Fruit fly (Drosophila melanogaster): ENCODE data around the gene CG12702.

Gene CG12702

DNA sequence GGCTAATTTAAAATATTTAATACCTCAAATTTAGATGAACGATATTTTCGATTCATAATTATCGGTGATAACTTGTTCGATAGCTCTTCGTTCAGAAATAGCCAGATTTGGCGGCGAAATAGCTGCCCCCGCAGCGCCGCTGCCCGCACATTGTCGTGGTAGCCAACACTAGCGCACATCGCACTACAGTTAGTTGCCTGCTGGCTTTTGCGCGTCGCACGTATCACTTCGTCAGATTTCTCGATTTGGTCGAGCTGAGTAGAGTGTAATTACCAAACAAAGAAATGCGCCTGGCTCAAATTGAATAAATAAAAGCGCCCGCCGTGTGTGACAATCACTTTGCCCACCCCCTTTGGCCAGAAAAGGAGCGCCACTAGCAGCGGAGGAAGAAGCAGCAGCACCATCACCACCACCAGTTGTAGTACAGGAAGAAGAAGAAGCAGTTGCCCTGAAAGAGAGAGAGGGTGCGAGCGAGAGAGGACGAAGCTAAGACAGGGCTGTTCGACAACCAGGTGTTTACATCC lies 14.0 kb downstream of the CG12702 start, which contains the start of gene Abcd3 (continued):
- no peak for TF ChIP-seq Hr39 (GFP tag; optimal IDR thresholded peaks at IDR 0.05)

DNA sequence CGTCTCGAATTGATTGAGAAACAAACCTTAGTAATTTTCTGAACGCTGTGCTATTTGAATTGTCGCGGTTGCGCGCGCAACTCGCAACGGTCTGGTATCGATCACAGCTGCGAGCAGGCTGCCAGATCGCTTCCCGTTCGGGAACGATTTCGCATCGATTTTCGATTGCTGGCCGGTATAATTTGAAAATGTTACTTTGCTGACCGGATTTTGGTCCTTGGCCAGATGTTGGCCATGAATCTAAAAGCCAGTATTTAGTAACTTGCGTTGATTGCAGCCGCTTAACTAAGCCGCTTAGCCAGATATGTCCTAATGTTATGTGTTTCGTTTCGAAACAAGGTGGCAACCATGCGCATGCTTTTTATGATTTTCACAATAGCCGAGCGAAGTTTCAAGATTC lies 16.1 kb downstream of the CG12702 start:
- TF ChIP-seq CG15336 (GFP tag; IDR thresholded peaks at IDR 0.05) (no peak), Sox14 (GFP tag; optimal IDR thresholded peaks at IDR 0.05) (peak; percentile 3), CG11294 (GFP tag; IDR thresholded peaks at IDR 0.05) (no peak), CG3032 (tag; optimal IDR thresholded peaks at IDR 0.05) (no peak), Sox15 (GFP tag; optimal IDR thresholded peaks at IDR 0.05) (no peak), achi (GFP tag; optimal IDR thresholded peaks at IDR 0.05) (peak; percentile 8), CG1621 (tag; optimal IDR thresholded peaks at IDR 0.05) (no peak), Hr39 (GFP tag; optimal IDR thresholded peaks at IDR 0.05) (no peak), CG6163 (GFP tag; IDR thresholded peaks at IDR 0.05) (no peak), pdm3 (GFP tag; optimal IDR thresholded peaks at IDR 0.05) (no peak), Eip78C (GFP tag) (peak; percentile 7), dsx (GFP tag; optimal IDR thresholded peaks at IDR 0.05; ENCODE audit: poor library complexity, severe bottlenecking) (no peak), CG4318 (GFP tag; optimal IDR thresholded peaks at IDR 0.05) (no peak), CG31627 (GFP tag; optimal IDR thresholded peaks at IDR 0.05) (peak; percentile 24), CG34406 (GFP tag; optimal IDR thresholded peaks at IDR 0.05) (no peak), ss (GFP tag; optimal IDR thresholded peaks at IDR 0.05) (no peak), fd85E (GFP tag; optimal IDR thresholded peaks at IDR 0.05) (no peak), CG8319 (GFP tag; optimal IDR thresholded peaks at IDR 0.05) (no peak), svp (GFP tag) (peak; percentile 36), esn (GFP tag; optimal IDR thresholded peaks at IDR 0.05) (peak; percentile 2), Smox (GFP tag; optimal IDR thresholded peaks at IDR 0.05) (no peak), CG6792 (GFP tag; optimal IDR thresholded peaks at IDR 0.05) (no peak), lz (GFP tag; optimal IDR thresholded peaks at IDR 0.05) (peak; percentile 8), CG8119 (GFP tag; IDR thresholded peaks at IDR 0.05) (no peak), CG7368 (GFP tag; optimal IDR thresholded peaks at IDR 0.05) (no peak), dac (GFP tag; optimal IDR thresholded peaks at IDR 0.05) (no peak), Lpt (GFP tag; optimal IDR thresholded peaks at IDR 0.05) (no peak)

DNA sequence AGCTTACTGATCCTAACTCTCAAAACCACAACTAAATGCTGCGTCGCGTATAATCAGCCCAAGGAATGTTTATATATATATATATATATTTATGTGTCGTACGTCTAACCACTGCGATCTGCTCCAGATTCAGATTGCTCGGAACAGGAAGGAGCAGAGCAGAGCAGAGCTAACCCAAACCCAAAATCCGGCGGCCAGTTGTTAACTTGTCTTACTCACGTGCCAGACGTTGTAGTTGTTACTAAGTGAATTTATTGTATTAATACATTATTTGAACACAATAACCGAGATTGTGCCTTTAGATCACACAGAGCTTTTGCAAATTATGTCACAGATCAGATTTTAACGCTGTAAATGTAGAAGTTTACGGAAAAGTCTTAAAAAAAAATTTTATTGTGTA lies 16.7 kb downstream of the CG12702 start, which contains the start of gene Alr:
TSS of gene Alr (plus strand) at position 301 of the 400 bp plus-strand sequence.
- TF ChIP-seq CG3032 (tag; optimal IDR thresholded peaks at IDR 0.05) (no peak), Sox15 (GFP tag; optimal IDR thresholded peaks at IDR 0.05) (no peak), Hr38 (GFP tag; optimal IDR thresholded peaks at IDR 0.05) (no peak), Ets21C (GFP tag; optimal IDR thresholded peaks at IDR 0.05) (no peak), Gug (GFP tag; IDR thresholded peaks at IDR 0.05) (no peak), CG32006 (GFP tag; optimal IDR thresholded peaks at IDR 0.05) (no peak), Lpt (GFP tag; optimal IDR thresholded peaks at IDR 0.05) (no peak), Blimp-1 (GFP tag; optimal IDR thresholded peaks at IDR 0.05) (no peak), Hr4 (GFP tag; optimal IDR thresholded peaks at IDR 0.05) (no peak), CG8632 (GFP tag; optimal IDR thresholded peaks at IDR 0.05) (no peak), acj6 (GFP tag; optimal IDR thresholded peaks at IDR 0.05) (no peak), CG3919 (GFP tag; optimal IDR thresholded peaks at IDR 0.05) (no peak), Eip78C (GFP tag) (no peak), CG8319 (GFP tag; optimal IDR thresholded peaks at IDR 0.05) (no peak), lz (GFP tag; optimal IDR thresholded peaks at IDR 0.05) (no peak), fd59A (GFP tag; optimal IDR thresholded peaks at IDR 0.05) (no peak), CG15336 (GFP tag; IDR thresholded peaks at IDR 0.05) (no peak), topi (GFP tag; optimal IDR thresholded peaks at IDR 0.05) (no peak), fd85E (GFP tag; optimal IDR thresholded peaks at IDR 0.05) (no peak)
